Worm (Caenorhabditis elegans): ENCODE data around the gene ceh-22.
A peak's percentile ranks its signal among the peaks of the same experiment; 100 is the strongest.

The ceh-22 gene

ce11 chrV:10719019-10719832 is 47.5 kb downstream of the ceh-22 start (continued):
- TF ChIP-seq fos-1 (tag; optimal IDR thresholded peaks at IDR 0.05) (no peak), efl-1 (optimal IDR thresholded peaks at IDR 0.05) (no peak), efl-1 (GFP tag; optimal IDR thresholded peaks at IDR 0.05 in 1 of 2) (peak in 1 of 2 experiments; percentile 59), lin-15B (tag; optimal IDR thresholded peaks at IDR 0.05) (no peak), mep-1 (tag; optimal IDR thresholded peaks at IDR 0.05) (no peak), hpl-2 (GFP tag; optimal IDR thresholded peaks at IDR 0.05) (no peak), aha-1 (tag; optimal IDR thresholded peaks at IDR 0.05) (no peak), C34B4.2 (tag; optimal IDR thresholded peaks at IDR 0.05) (no peak), ceh-82 (tag; optimal IDR thresholded peaks at IDR 0.05) (no peak), swsn-7 (tag; optimal IDR thresholded peaks at IDR 0.05) (no peak), grh-1 (GFP tag; IDR thresholded peaks at IDR 0.05) (no peak), hlh-17 (GFP tag; optimal IDR thresholded peaks at IDR 0.05; ENCODE audit: borderline replicate concordance) (no peak), egl-27 (tag; optimal IDR thresholded peaks at IDR 0.05) (no peak), nhr-47 (tag; optimal IDR thresholded peaks at IDR 0.05) (peak; percentile 25), unc-98 (GFP tag; IDR thresholded peaks at IDR 0.05) (no peak), fkh-10 (GFP tag; optimal IDR thresholded peaks at IDR 0.05) (no peak), lin-35 (GFP tag; optimal IDR thresholded peaks at IDR 0.05) (peak in 1 of 2 experiments; percentile 10), ces-1 (GFP tag; optimal IDR thresholded peaks at IDR 0.05) (no peak), zip-4 (GFP tag; optimal IDR thresholded peaks at IDR 0.05) (no peak), sox-4 (tag; optimal IDR thresholded peaks at IDR 0.05) (no peak), tbx-2 (tag; optimal IDR thresholded peaks at IDR 0.05) (no peak), pax-3 (tag; optimal IDR thresholded peaks at IDR 0.05) (no peak), rnt-1 (tag; optimal IDR thresholded peaks at IDR 0.05) (peak; percentile 82), irx-1 (tag; optimal IDR thresholded peaks at IDR 0.05) (no peak), ceh-63 (GFP tag; optimal IDR thresholded peaks at IDR 0.05) (no peak), ztf-4 (tag; optimal IDR thresholded peaks at IDR 0.05) (no peak), dsc-1 (tag; optimal IDR thresholded peaks at IDR 0.05) (peak; percentile 24), ztf-11 (tag; optimal IDR thresholded peaks at IDR 0.05) (no peak), mef-2 (tag; optimal IDR thresholded peaks at IDR 0.05) (no peak), lin-13 (GFP tag; optimal IDR thresholded peaks at IDR 0.05) (no peak), fkh-8 (tag; optimal IDR thresholded peaks at IDR 0.05) (peak; percentile 8), elt-3 (tag; optimal IDR thresholded peaks at IDR 0.05) (no peak), skn-1 (tag; optimal IDR thresholded peaks at IDR 0.05) (peak; percentile 6), mab-9 (GFP tag; IDR thresholded peaks at IDR 0.05) (no peak), unc-86 (tag; optimal IDR thresholded peaks at IDR 0.05) (no peak), Y116A8C.19 (tag; optimal IDR thresholded peaks at IDR 0.05; ENCODE audit: borderline replicate concordance) (no peak), nhr-76 (tag; optimal IDR thresholded peaks at IDR 0.05) (no peak), sup-37 (GFP tag; optimal IDR thresholded peaks at IDR 0.05) (peak; percentile 12), nhr-28 (tag; optimal IDR thresholded peaks at IDR 0.05) (no peak), isw-1 (GFP tag; IDR thresholded peaks at IDR 0.05) (no peak), nhr-85 (tag) (no peak), F16B12.6 (tag; optimal IDR thresholded peaks at IDR 0.05) (no peak), zag-1 (tag; optimal IDR thresholded peaks at IDR 0.05) (no peak)

- TF ChIP-seq sup-37 (GFP tag; optimal IDR thresholded peaks at IDR 0.05), result no peak
- TF ChIP-seq unc-30 (tag; optimal IDR thresholded peaks at IDR 0.05), result no peak
- peak; percentile 92 for TF ChIP-seq lin-14 (GFP tag; optimal IDR thresholded peaks at IDR 0.05)
- no peak for TF ChIP-seq egl-27 (tag; optimal IDR thresholded peaks at IDR 0.05)
- peak; percentile 20 for TF ChIP-seq lin-39 (tag; optimal IDR thresholded peaks at IDR 0.05)
- TF ChIP-seq sox-4 (tag; optimal IDR thresholded peaks at IDR 0.05), result peak; percentile 72
- TF ChIP-seq nhr-90 (tag; optimal IDR thresholded peaks at IDR 0.05; ENCODE audit: poor library complexity), result peak; percentile 76
- peak; percentile 96 for TF ChIP-seq nhr-20 (tag; optimal IDR thresholded peaks at IDR 0.05)
- peak in 1 of 2 experiments; percentile 97 for TF ChIP-seq mdl-1 (tag; optimal IDR thresholded peaks at IDR 0.05)
- peak; percentile 42 for TF ChIP-seq fkh-8 (tag; optimal IDR thresholded peaks at IDR 0.05)
- peak; percentile 50 to 90 for TF ChIP-seq lsy-2 (tag; optimal IDR thresholded peaks at IDR 0.05)
- peak; percentile 71 for TF ChIP-seq vab-15 (tag; optimal IDR thresholded peaks at IDR 0.05)
- peak; percentile 80 for TF ChIP-seq nhr-19 (GFP tag; conservative IDR thresholded peaks at IDR 0.05)
- TF ChIP-seq nhr-12 (tag; optimal IDR thresholded peaks at IDR 0.05), result no peak
- no peak for TF ChIP-seq nhr-77 (tag; optimal IDR thresholded peaks at IDR 0.05)
Observed at ce11 chrV:10719833-10720170, 48.1 kb downstream of the ceh-22 start.
